Worm (Caenorhabditis elegans) whole organism, L4/young adult: ENCODE results near the gene F18H3.1.

Source experiments
- W03F9.2 ChIP-seq: fragments of 150-350 bp; optimal IDR thresholded peaks from 2 replicates; lab custom pipeline; 2014; ENCODE audit warnings: missing biosample characterization, missing genetic modification characterization
- dao-5 ChIP-seq: sonication (generic microtip); optimal IDR thresholded peaks from 2 replicates; lab custom pipeline; 2016; ENCODE audit warnings: missing genotype, missing genetic modification characterization, moderate library complexity, missing compliant biosample characterization
- him-1 ChIP-seq: sonication (generic microtip); optimal IDR thresholded peaks from 2 replicates; lab custom pipeline; 2016; ENCODE audit warnings: missing genotype, missing genetic modification reagents, missing genetic modification characterization, missing compliant biosample characterization

DNA sequence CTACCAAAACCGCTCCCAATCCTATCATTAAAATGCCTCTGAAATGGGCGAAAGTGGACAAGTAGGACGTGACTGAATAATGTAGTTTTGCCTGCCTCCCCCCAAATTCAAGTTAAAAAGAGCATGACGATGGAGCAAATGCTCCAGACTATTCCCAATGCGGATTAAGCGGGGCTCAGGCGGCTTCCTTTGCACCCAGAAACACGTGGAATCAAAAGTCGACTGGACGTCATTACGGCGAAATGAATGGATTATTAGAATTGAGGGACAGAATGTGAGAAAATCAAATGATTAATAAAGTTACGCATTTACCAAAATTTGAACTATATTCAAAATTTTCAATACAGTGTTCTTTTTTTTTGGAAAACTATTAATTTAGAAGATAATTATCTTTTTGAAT lies 19.5 kb upstream of the F18H3.1 start:
- TF ChIP-seq W03F9.2 (tag; lab: Kevin White, UChicago), result no peak
- no peak for TF ChIP-seq dao-5 (tag; lab: Kevin White, UChicago)
- TF ChIP-seq him-1 (tag; lab: Kevin White, UChicago), result no peak
